Fruit fly (Drosophila melanogaster) whole organism, embryonic: ENCODE results near the gene CG6470.

Source experiments
- Antp ChIP-seq: fragments of 200-800 bp; sonication (Bioruptor generic); optimal IDR thresholded peaks from 3 replicates; lab custom pipeline; 2016; ENCODE audit warnings: missing biosample characterization, missing genetic modification characterization
- CG10209 ChIP-seq: fragments of 200-800 bp; sonication (Bioruptor generic); optimal IDR thresholded peaks from 3 replicates; lab custom pipeline; 2017; ENCODE audit warnings: missing biosample characterization, mild to moderate bottlenecking, missing genetic modification characterization, missing genetic modification reagents
- CG10565 ChIP-seq: fragments of 200-800 bp; sonication (Bioruptor generic); optimal IDR thresholded peaks from 3 replicates; lab custom pipeline; 2016; ENCODE audit warnings: missing biosample characterization, mild to moderate bottlenecking, missing genetic modification characterization
- CG11504 ChIP-seq: fragments of 200-800 bp; sonication (Bioruptor generic); optimal IDR thresholded peaks from 3 replicates; lab custom pipeline; 2019; ENCODE audit warnings: missing biosample characterization, mild to moderate bottlenecking, missing genetic modification characterization, moderate library complexity
- CG12104 ChIP-seq: fragments of 200-800 bp; sonication (Bioruptor generic); optimal IDR thresholded peaks from 3 replicates; lab custom pipeline; 2016; ENCODE audit warnings: missing biosample characterization, missing genetic modification characterization
- CG14965 ChIP-seq: fragments of 200-800 bp; sonication (Bioruptor generic); optimal IDR thresholded peaks from 2 replicates; lab custom pipeline; 2016; ENCODE audit warnings: missing biosample characterization, missing genetic modification characterization, borderline replicate concordance
- CG15696 ChIP-seq: fragments of 200-800 bp; sonication (Bioruptor generic); optimal IDR thresholded peaks from 2 replicates; lab custom pipeline; 2019; ENCODE audit warnings: missing biosample characterization, mild to moderate bottlenecking, missing genetic modification characterization, moderate library complexity
- CG1832 ChIP-seq: fragments of 200-800 bp; sonication (Bioruptor generic); optimal IDR thresholded peaks from 2 replicates; lab custom pipeline; 2017; ENCODE audit warnings: missing biosample characterization, mild to moderate bottlenecking, missing genetic modification characterization, inconsistent platforms
- CG18476 ChIP-seq: fragments of 200-800 bp; sonication (Bioruptor generic); optimal IDR thresholded peaks from 2 replicates; lab custom pipeline; 2016; ENCODE audit warnings: missing biosample characterization, mild to moderate bottlenecking, missing genetic modification characterization
- CG30403 ChIP-seq: fragments of 200-800 bp; sonication (Bioruptor generic); optimal IDR thresholded peaks from 3 replicates; lab custom pipeline; 2016; ENCODE audit warnings: missing biosample characterization, missing genetic modification characterization
- CG30431 ChIP-seq: fragments of 200-800 bp; sonication (Bioruptor generic); optimal IDR thresholded peaks from 2 replicates; lab custom pipeline; 2017; ENCODE audit warnings: missing biosample characterization, missing genetic modification characterization
- CG32767 ChIP-seq: fragments of 200-800 bp; sonication (Bioruptor generic); IDR thresholded peaks from 2 replicates; pipeline ENCODE4 v1.3.6; 2022; ENCODE audit warnings: missing biosample characterization, missing genetic modification characterization
- CG33213 ChIP-seq: fragments of 200-800 bp; sonication (Bioruptor generic); optimal IDR thresholded peaks from 3 replicates; lab custom pipeline; 2016; ENCODE audit warnings: missing biosample characterization, missing genetic modification characterization
- CG4854 ChIP-seq: fragments of 200-800 bp; sonication (Bioruptor generic); optimal IDR thresholded peaks from 2 replicates; lab custom pipeline; 2016; ENCODE audit warnings: missing biosample characterization, missing genetic modification characterization, inconsistent platforms
- CG7786 ChIP-seq: fragments of 200-800 bp; sonication (Bioruptor generic); optimal IDR thresholded peaks from 2 replicates; lab custom pipeline; 2016; ENCODE audit warnings: missing biosample characterization, missing genetic modification characterization
- CG8944 ChIP-seq: fragments of 200-800 bp; sonication (Bioruptor generic); optimal IDR thresholded peaks from 3 replicates; lab custom pipeline; 2016; ENCODE audit warnings: missing biosample characterization, missing genetic modification characterization
- CG9437 ChIP-seq: fragments of 200-800 bp; sonication (Bioruptor generic); optimal IDR thresholded peaks from 2 replicates; lab custom pipeline; 2018; ENCODE audit warnings: missing biosample characterization, mild to moderate bottlenecking, missing genetic modification characterization
- Chrac-16 ChIP-seq: fragments of 200-800 bp; sonication (Bioruptor generic); optimal IDR thresholded peaks from 3 replicates; lab custom pipeline; 2016; ENCODE audit warnings: missing biosample characterization, missing genetic modification characterization
- ERR ChIP-seq: fragments of 200-800 bp; sonication (Bioruptor generic); optimal IDR thresholded peaks from 2 replicates; lab custom pipeline; 2016; ENCODE audit warnings: missing biosample characterization, missing genetic modification characterization
- Elba2 ChIP-seq: fragments of 200-800 bp; sonication (Bioruptor generic); optimal IDR thresholded peaks from 3 replicates; lab custom pipeline; 2016; ENCODE audit warnings: missing biosample characterization, missing genetic modification characterization
- Gug ChIP-seq: fragments of 200-800 bp; sonication (Bioruptor generic); IDR thresholded peaks from 4 replicates; pipeline ENCODE4 v1.3.6; 2022; ENCODE audit warnings: missing biosample characterization, missing genetic modification characterization
- HLH4C ChIP-seq: fragments of 200-800 bp; sonication (Bioruptor generic); IDR thresholded peaks from 3 replicates; pipeline ENCODE4 v1.3.6; 2022; ENCODE audit warnings: missing biosample characterization, missing genetic modification characterization; ENCODE audit not compliant: partially characterized antibody
- Hmr ChIP-seq: fragments of 200-800 bp; sonication (Bioruptor generic); optimal IDR thresholded peaks from 3 replicates; lab custom pipeline; 2017; ENCODE audit warnings: mild to moderate bottlenecking, missing biosample characterization, missing genetic modification reagents, missing genetic modification characterization
- Hmx ChIP-seq: fragments of 200-800 bp; sonication (Bioruptor generic); optimal IDR thresholded peaks from 2 replicates; lab custom pipeline; 2016; ENCODE audit warnings: missing biosample characterization, missing genetic modification characterization
- Lpt ChIP-seq: fragments of >200 bp; optimal IDR thresholded peaks from 2 replicates; lab custom pipeline; 2018; ENCODE audit warnings: missing biosample characterization, missing genetic modification characterization
- Mrtf ChIP-seq: fragments of 200-800 bp; sonication (Bioruptor generic); IDR thresholded peaks from 3 replicates; pipeline ENCODE4 v1.3.6; 2022; ENCODE audit warnings: missing biosample characterization, missing genetic modification characterization
- Nf-YB ChIP-seq: fragments of 200-800 bp; sonication (Bioruptor generic); optimal IDR thresholded peaks from 3 replicates; lab custom pipeline; 2019; ENCODE audit warnings: missing biosample characterization, mild to moderate bottlenecking, missing genetic modification characterization, moderate library complexity
- Nf-YC ChIP-seq: fragments of 200-800 bp; optimal IDR thresholded peaks from 3 replicates; lab custom pipeline; 2019; ENCODE audit warnings: missing biosample characterization, mild to moderate bottlenecking, missing genetic modification characterization, moderate library complexity
- NfI ChIP-seq: fragments of 200-800 bp; sonication (Bioruptor generic); optimal IDR thresholded peaks from 3 replicates; lab custom pipeline; 2018; ENCODE audit warnings: missing biosample characterization, mild to moderate bottlenecking, missing genetic modification characterization, moderate library complexity
- Ptx1 ChIP-seq: fragments of 200-800 bp; sonication (Bioruptor generic); IDR thresholded peaks from 2 replicates; pipeline ENCODE4 v1.3.6; 2022; ENCODE audit warnings: missing biosample characterization, missing genetic modification characterization
- Taf1 ChIP-seq: fragments of 200-800 bp; sonication (Bioruptor generic); IDR thresholded peaks from 2 replicates; pipeline ENCODE4 v1.3.6; 2022; ENCODE audit warnings: missing biosample characterization, missing genetic modification characterization
- az2 ChIP-seq: fragments of 200-800 bp; sonication (Bioruptor generic); optimal IDR thresholded peaks from 3 replicates; lab custom pipeline; 2016; ENCODE audit warnings: missing biosample characterization, missing genetic modification characterization
- bowl ChIP-seq: fragments of 200-800 bp; sonication (Bioruptor generic); IDR thresholded peaks from 2 replicates; pipeline ENCODE4 v1.3.6; 2022; ENCODE audit warnings: missing biosample characterization, missing genetic modification characterization
- corto ChIP-seq: fragments of 200-800 bp; sonication (Bioruptor generic); optimal IDR thresholded peaks from 2 replicates; lab custom pipeline; 2016; ENCODE audit warnings: missing biosample characterization, mild to moderate bottlenecking, missing genetic modification characterization, moderate library complexity
- croc ChIP-seq: fragments of 200-800 bp; sonication (Bioruptor generic); conservative IDR thresholded peaks from 3 replicates; pipeline ENCODE4 v1.3.6; 2022; ENCODE audit warnings: missing biosample characterization, missing genetic modification characterization
- dan ChIP-seq: fragments of 200-800 bp; sonication (Bioruptor generic); IDR thresholded peaks from 2 replicates; pipeline ENCODE4 v1.3.6; 2022; ENCODE audit warnings: missing biosample characterization, missing genetic modification characterization
- dysf ChIP-seq: fragments of 200-800 bp; sonication (Bioruptor generic); IDR thresholded peaks from 3 replicates; pipeline ENCODE4 v1.3.6; 2022; ENCODE audit warnings: missing biosample characterization, missing genetic modification characterization
- en ChIP-seq: fragments of 200-800 bp; sonication (Bioruptor generic); optimal IDR thresholded peaks from 2 replicates; lab custom pipeline; 2016; ENCODE audit warnings: missing biosample characterization, missing genetic modification characterization
- hbn ChIP-seq: fragments of 200-800 bp; sonication (Bioruptor generic); IDR thresholded peaks from 2 replicates; pipeline ENCODE4 v1.3.6; 2022; ENCODE audit warnings: missing biosample characterization, missing genetic modification characterization; ENCODE audit not compliant: partially characterized antibody
- insv ChIP-seq, 2 experiments: fragments of 200-800 bp; sonication (Bioruptor generic); optimal IDR thresholded peaks; 3 replicates each; lab custom pipeline; 2016 to 2018; ENCODE audit warnings: missing biosample characterization in 2 of 2, missing genetic modification characterization in 2 of 2
- jigr1 ChIP-seq: fragments of 200-800 bp; sonication (Bioruptor generic); IDR thresholded peaks from 3 replicates; pipeline ENCODE4 v1.3.6; 2022; ENCODE audit warnings: missing biosample characterization, missing genetic modification characterization
- klu ChIP-seq: fragments of 200-800 bp; sonication (Bioruptor generic); IDR thresholded peaks from 2 replicates; pipeline ENCODE4 v1.3.6; 2022; ENCODE audit warnings: missing biosample characterization, missing genetic modification characterization
- maf-S ChIP-seq: fragments of 200-800 bp; sonication (Bioruptor generic); optimal IDR thresholded peaks from 2 replicates; lab custom pipeline; 2016; ENCODE audit warnings: missing biosample characterization, missing genetic modification characterization
- nau ChIP-seq: fragments of 200-800 bp; sonication (Bioruptor generic); optimal IDR thresholded peaks from 3 replicates; lab custom pipeline; 2017; ENCODE audit warnings: missing biosample characterization, mild to moderate bottlenecking, missing genetic modification characterization, missing genetic modification reagents
- pfk ChIP-seq: fragments of 200-800 bp; sonication (Bioruptor generic); optimal IDR thresholded peaks from 2 replicates; lab custom pipeline; 2018; ENCODE audit warnings: missing biosample characterization, mild to moderate bottlenecking, missing genetic modification characterization, moderate library complexity
- pho ChIP-seq: fragments of 200-800 bp; sonication (Bioruptor generic); optimal IDR thresholded peaks from 2 replicates; lab custom pipeline; 2016; ENCODE audit warnings: missing biosample characterization, missing genetic modification characterization
- run ChIP-seq: fragments of 200-800 bp; sonication (Bioruptor generic); optimal IDR thresholded peaks from 3 replicates; lab custom pipeline; 2018; ENCODE audit warnings: missing biosample characterization, mild to moderate bottlenecking, missing genetic modification characterization
- sens ChIP-seq: fragments of 200-800 bp; sonication (Bioruptor generic); peaks from one replicate; lab custom pipeline; 2016; ENCODE audit warnings: missing biosample characterization, missing genetic modification characterization
- tna ChIP-seq: fragments of 200-800 bp; sonication (Bioruptor generic); IDR thresholded peaks from 2 replicates; pipeline ENCODE4 v1.3.6; 2022; ENCODE audit warnings: missing biosample characterization, missing genetic modification characterization; ENCODE audit not compliant: partially characterized antibody

The CG6470 gene

DNA sequence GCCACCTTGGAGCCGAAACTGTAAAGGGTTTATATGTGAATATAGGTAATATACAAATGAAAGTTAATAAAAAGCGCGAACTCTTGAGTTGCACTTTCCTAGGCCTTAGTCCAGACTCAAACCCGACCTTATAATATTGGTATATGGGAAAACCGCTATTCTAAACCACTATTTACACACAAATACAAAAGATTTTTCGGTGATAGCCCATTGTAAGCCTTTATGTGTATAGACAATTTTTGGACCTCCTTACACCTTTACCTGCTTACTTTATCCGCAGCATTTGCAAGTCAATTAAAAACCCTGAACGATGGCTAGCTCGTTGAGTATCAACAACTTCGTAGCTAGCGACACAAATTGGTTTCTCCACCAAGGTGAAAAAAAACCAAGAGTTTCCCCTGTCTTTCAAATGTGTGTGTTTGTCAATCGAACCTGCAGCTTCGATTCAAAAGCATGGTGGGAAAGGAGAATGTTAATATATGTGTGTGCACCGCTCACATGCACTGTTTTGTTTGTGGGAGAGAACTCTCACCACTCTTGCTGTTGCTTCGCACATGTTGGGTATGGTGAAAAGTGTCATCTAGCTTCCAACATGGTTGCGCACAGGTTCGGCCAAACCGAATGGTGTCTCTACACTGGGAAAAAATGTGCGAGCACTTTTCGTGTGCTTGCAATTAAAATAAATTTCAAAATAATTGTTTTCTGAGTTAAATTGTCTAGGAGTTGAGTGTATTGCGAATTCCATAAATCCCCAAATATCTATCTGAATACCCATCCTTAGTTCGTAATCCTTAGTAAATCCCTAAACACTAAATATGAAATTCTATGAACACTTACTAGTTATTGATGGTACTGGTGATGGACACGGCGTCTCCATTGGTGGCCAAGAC, 7.8 kb downstream of the CG6470 start (continued):
- peak; percentile 48; the same call in 1 of the 2 replicates for TF ChIP-seq bowl (GFP tag; lab: Robert Waterston, UW)
- TF ChIP-seq maf-S (GFP tag; lab: Kevin White, UChicago) = peak; percentile 66
- TF ChIP-seq Nf-YC (tag; lab: Kevin White, UChicago) = no peak
- no peak for TF ChIP-seq tna (GFP tag; lab: Robert Waterston, UW)
- TF ChIP-seq jigr1 (GFP tag; lab: Robert Waterston, UW) = no peak
- peak; percentile 84 for TF ChIP-seq CG33213 (GFP tag; lab: Kevin White, UChicago)
- TF ChIP-seq Elba2 (GFP tag; lab: Kevin White, UChicago) = no peak
- peak; percentile 75 for TF ChIP-seq nau (GFP tag; lab: Kevin White, UChicago)
- no peak for TF ChIP-seq pfk
- TF ChIP-seq pho = peak; percentile 47
- TF ChIP-seq insv (GFP tag; optimal IDR thresholded peaks at IDR 0.05; lab: Kevin White, UChicago) = no peak
- peak; percentile 79 for TF ChIP-seq az2
- peak; percentile 60 for TF ChIP-seq CG8944 (GFP tag; lab: Kevin White, UChicago)
- TF ChIP-seq CG10209 (GFP tag; lab: Kevin White, UChicago) = peak; percentile 81
- peak; percentile 65 for TF ChIP-seq CG12104 (GFP tag; lab: Kevin White, UChicago)
- TF ChIP-seq Chrac-16 (GFP tag; lab: Kevin White, UChicago) = peak; percentile 69
- TF ChIP-seq CG30431 (GFP tag; lab: Kevin White, UChicago) = peak; percentile 60
- peak; percentile 41 for TF ChIP-seq ERR
- TF ChIP-seq hbn (GFP tag; lab: Robert Waterston, UW) = no peak
- peak; percentile 67 for TF ChIP-seq NfI (GFP tag; lab: Kevin White, UChicago)
- peak; percentile 4 for TF ChIP-seq CG1832 (GFP tag; lab: Kevin White, UChicago)
- TF ChIP-seq run (tag; lab: Kevin White, UChicago) = no peak
- peak; percentile 39 for TF ChIP-seq Nf-YB (GFP tag; lab: Kevin White, UChicago)
- peak; percentile 68 for TF ChIP-seq CG4854 (GFP tag; lab: Kevin White, UChicago)
- peak; percentile 84 for TF ChIP-seq CG30403 (GFP tag; lab: Kevin White, UChicago)
- peak; percentile 96 for TF ChIP-seq sens (GFP tag; lab: Kevin White, UChicago)
- TF ChIP-seq Antp (GFP tag; lab: Kevin White, UChicago) = peak; percentile 81
- TF ChIP-seq Ptx1 (GFP tag; lab: Robert Waterston, UW) = peak; percentile 77
- TF ChIP-seq en = peak; percentile 70
- no peak for TF ChIP-seq dan
- peak; percentile 85 for TF ChIP-seq dysf (GFP tag; lab: Robert Waterston, UW)
- peak; percentile 9 for TF ChIP-seq CG15696
- TF ChIP-seq CG9437 (GFP tag; lab: Kevin White, UChicago) = peak; percentile 52
- peak; percentile 97 for TF ChIP-seq CG11504
- peak; percentile 39; the same call in 1 of the 2 replicates for TF ChIP-seq CG32767 (GFP tag; lab: Robert Waterston, UW)
- peak; percentile 67 for TF ChIP-seq Taf1 (GFP tag; lab: Robert Waterston, UW)
- TF ChIP-seq Gug (GFP tag; lab: Robert Waterston, UW) = peak; percentile 71; the same call in 3 of the 4 replicates
- TF ChIP-seq croc (GFP tag; lab: Robert Waterston, UW) = peak; percentile 51; the same call in 2 of the 3 replicates
- peak; percentile 74 for TF ChIP-seq Mrtf (GFP tag; lab: Robert Waterston, UW)
- peak; percentile 51 for TF ChIP-seq CG14965
- TF ChIP-seq klu (GFP tag; lab: Robert Waterston, UW) = peak; percentile 30; the same call in 1 of the 2 replicates
- TF ChIP-seq Lpt (GFP tag; lab: Kevin White, UChicago) = no peak
- no peak for TF ChIP-seq HLH4C (GFP tag; lab: Robert Waterston, UW)
- TF ChIP-seq CG18476 (GFP tag; lab: Kevin White, UChicago) = peak; percentile 74
- TF ChIP-seq corto (GFP tag; lab: Kevin White, UChicago) = peak; percentile 34
- TF ChIP-seq Hmr (GFP tag; lab: Kevin White, UChicago) = peak; percentile 61
- peak; percentile 38 for TF ChIP-seq CG10565 (GFP tag; lab: Kevin White, UChicago)
- TF ChIP-seq CG7786 = peak; percentile 83
- TF ChIP-seq Hmx = peak; percentile 15
